Fruit fly (Drosophila melanogaster) whole organism, embryonic: ENCODE results near the gene Nt5b.

Experiments
- Adf1 ChIP-seq: fragments of 200-800 bp; sonication (Bioruptor generic); IDR thresholded peaks from 2 replicates; pipeline ENCODE4 v1.3.6; 2022; ENCODE audit warnings: missing biosample characterization, missing genetic modification characterization
- CG10321 ChIP-seq: fragments of 200-800 bp; sonication (Bioruptor generic); IDR thresholded peaks from 2 replicates; pipeline ENCODE4 v1.3.6; 2022; ENCODE audit warnings: missing biosample characterization, missing genetic modification characterization
- CG10565 ChIP-seq: fragments of 200-800 bp; sonication (Bioruptor generic); optimal IDR thresholded peaks from 3 replicates; lab custom pipeline; 2016; ENCODE audit warnings: missing biosample characterization, mild to moderate bottlenecking, missing genetic modification characterization
- CG12769 ChIP-seq: fragments of 200-800 bp; sonication (Bioruptor generic); optimal IDR thresholded peaks from 2 replicates; lab custom pipeline; 2019; ENCODE audit warnings: missing biosample characterization, mild to moderate bottlenecking, missing genetic modification characterization, moderate library complexity
- CG13624 ChIP-seq: fragments of 200-800 bp; sonication (Bioruptor generic); optimal IDR thresholded peaks from 2 replicates; lab custom pipeline; 2016; ENCODE audit warnings: missing biosample characterization, missing genetic modification characterization
- CG14710 ChIP-seq: fragments of 200-800 bp; sonication (Bioruptor generic); optimal IDR thresholded peaks from 3 replicates; lab custom pipeline; 2019; ENCODE audit warnings: missing biosample characterization, mild to moderate bottlenecking, missing genetic modification characterization, moderate library complexity
- CG31441 ChIP-seq: fragments of 200-800 bp; sonication (Bioruptor generic); IDR thresholded peaks from 2 replicates; pipeline ENCODE4 v1.3.6; 2022; ENCODE audit warnings: missing biosample characterization, missing genetic modification characterization
- CG34224 ChIP-seq: fragments of 200-800 bp; sonication (Bioruptor generic); IDR thresholded peaks from 3 replicates; pipeline ENCODE4 v1.3.6; 2022; ENCODE audit warnings: missing biosample characterization, missing genetic modification characterization; ENCODE audit not compliant: partially characterized antibody
- CG34422 ChIP-seq: fragments of 200-800 bp; sonication (Bioruptor generic); IDR thresholded peaks from 3 replicates; pipeline ENCODE4 v1.3.6; 2022; ENCODE audit warnings: missing biosample characterization, missing genetic modification characterization
- CG3726 ChIP-seq: fragments of 200-800 bp; sonication (Bioruptor generic); IDR thresholded peaks from 3 replicates; pipeline ENCODE4, ENCODE4 v1.3.6; 2022; ENCODE audit warnings: missing biosample characterization, missing genetic modification characterization
- CG4404 ChIP-seq: fragments of 200-800 bp; sonication (Bioruptor generic); IDR thresholded peaks from 2 replicates; pipeline ENCODE4 v1.3.6; 2022; ENCODE audit warnings: missing biosample characterization, missing genetic modification characterization
- CG6791 ChIP-seq: fragments of 200-800 bp; sonication (Bioruptor generic); IDR thresholded peaks from 3 replicates; pipeline ENCODE4 v1.3.6; 2022; ENCODE audit warnings: missing biosample characterization, missing genetic modification characterization; ENCODE audit not compliant: partially characterized antibody
- CG7357 ChIP-seq: fragments of 200-800 bp; sonication (Bioruptor generic); IDR thresholded peaks from 3 replicates; pipeline ENCODE4 v1.3.6; 2022; ENCODE audit warnings: missing biosample characterization, missing genetic modification characterization
- CG7928 ChIP-seq: fragments of 200-800 bp; sonication (Bioruptor generic); optimal IDR thresholded peaks from 2 replicates; lab custom pipeline; 2017; ENCODE audit warnings: missing biosample characterization, mild to moderate bottlenecking, missing genetic modification characterization
- CG8281 ChIP-seq: fragments of 200-800 bp; sonication (Bioruptor generic); optimal IDR thresholded peaks from 2 replicates; lab custom pipeline; 2018; ENCODE audit warnings: missing biosample characterization, mild to moderate bottlenecking, missing genetic modification characterization, moderate library complexity
- Chrac-16 ChIP-seq: fragments of 200-800 bp; sonication (Bioruptor generic); optimal IDR thresholded peaks from 3 replicates; lab custom pipeline; 2016; ENCODE audit warnings: missing biosample characterization, missing genetic modification characterization
- CoRest ChIP-seq: fragments of 200-800 bp; sonication (Bioruptor generic); optimal IDR thresholded peaks from 3 replicates; lab custom pipeline; 2018; ENCODE audit warnings: missing biosample characterization, mild to moderate bottlenecking, missing genetic modification characterization, moderate library complexity
- Dbx ChIP-seq: fragments of 200-800 bp; sonication (Bioruptor generic); IDR thresholded peaks from 3 replicates; pipeline ENCODE4 v1.3.6; 2022; ENCODE audit warnings: missing biosample characterization, missing genetic modification characterization
- Dref ChIP-seq: fragments of 200-800 bp; sonication (Bioruptor generic); IDR thresholded peaks from 2 replicates; pipeline ENCODE4 v1.3.6; 2022; ENCODE audit warnings: missing biosample characterization, missing genetic modification characterization
- Fer3 ChIP-seq: fragments of 200-800 bp; sonication (Bioruptor generic); optimal IDR thresholded peaks from 2 replicates; lab custom pipeline; 2018; ENCODE audit warnings: missing biosample characterization, mild to moderate bottlenecking, missing genetic modification characterization, moderate library complexity
- GATAe ChIP-seq: fragments of 200-800 bp; sonication (Bioruptor generic); conservative IDR thresholded peaks from 2 replicates; pipeline ENCODE4 v1.3.6; 2022; ENCODE audit warnings: missing biosample characterization, missing genetic modification characterization
- H15 ChIP-seq: fragments of 200-800 bp; sonication (Bioruptor generic); IDR thresholded peaks from 3 replicates; pipeline ENCODE4 v1.3.6; 2022; ENCODE audit warnings: missing biosample characterization, missing genetic modification characterization
- Jarid2 ChIP-seq: fragments of 200-800 bp; sonication (Bioruptor generic); optimal IDR thresholded peaks from 3 replicates; lab custom pipeline; 2017; ENCODE audit warnings: mild to moderate bottlenecking, missing biosample characterization, missing genetic modification reagents, missing genetic modification characterization
- Mad ChIP-seq: fragments of 200-800 bp; sonication (Bioruptor generic); optimal IDR thresholded peaks from 2 replicates; lab custom pipeline; 2016; ENCODE audit warnings: missing biosample characterization, missing genetic modification characterization
- NFAT ChIP-seq: fragments of 200-800 bp; sonication (Bioruptor generic); IDR thresholded peaks from 2 replicates; pipeline ENCODE4 v1.3.6; 2022; ENCODE audit warnings: missing biosample characterization, missing genetic modification characterization
- Nf-YB ChIP-seq: fragments of 200-800 bp; sonication (Bioruptor generic); optimal IDR thresholded peaks from 3 replicates; lab custom pipeline; 2019; ENCODE audit warnings: missing biosample characterization, mild to moderate bottlenecking, missing genetic modification characterization, moderate library complexity
- Oaz ChIP-seq: fragments of 200-800 bp; sonication (Bioruptor generic); IDR thresholded peaks from 2 replicates; pipeline ENCODE4 v1.3.6; 2022; ENCODE audit warnings: missing biosample characterization, missing genetic modification characterization
- Oli ChIP-seq: fragments of 200-800 bp; sonication (Bioruptor generic); optimal IDR thresholded peaks from 2 replicates; lab custom pipeline; 2018; ENCODE audit warnings: missing biosample characterization, mild to moderate bottlenecking, missing genetic modification characterization, moderate library complexity
- PHDP ChIP-seq: fragments of 200-800 bp; sonication (Bioruptor generic); optimal IDR thresholded peaks from 3 replicates; lab custom pipeline; 2018; ENCODE audit warnings: missing biosample characterization, mild to moderate bottlenecking, missing genetic modification characterization, moderate library complexity
- Ptx1 ChIP-seq: fragments of 200-800 bp; sonication (Bioruptor generic); IDR thresholded peaks from 2 replicates; pipeline ENCODE4 v1.3.6; 2022; ENCODE audit warnings: missing biosample characterization, missing genetic modification characterization
- ac ChIP-seq: fragments of 200-800 bp; sonication (Bioruptor generic); optimal IDR thresholded peaks from 3 replicates; lab custom pipeline; 2017; ENCODE audit warnings: missing biosample characterization, mild to moderate bottlenecking, missing genetic modification characterization
- ap ChIP-seq: fragments of 200-800 bp; sonication (Bioruptor generic); IDR thresholded peaks from 2 replicates; pipeline ENCODE4 v1.3.6; 2022; ENCODE audit warnings: missing biosample characterization, missing genetic modification characterization
- ato ChIP-seq: fragments of 200-800 bp; sonication (Bioruptor generic); IDR thresholded peaks from 2 replicates; pipeline ENCODE4 v1.3.6; 2022; ENCODE audit warnings: missing biosample characterization, missing genetic modification characterization; ENCODE audit not compliant: partially characterized antibody
- croc ChIP-seq: fragments of 200-800 bp; sonication (Bioruptor generic); conservative IDR thresholded peaks from 3 replicates; pipeline ENCODE4 v1.3.6; 2022; ENCODE audit warnings: missing biosample characterization, missing genetic modification characterization
- crp ChIP-seq, 2 experiments: fragments of 200-800 bp; sonication (Bioruptor generic); optimal IDR thresholded peaks; 2 replicates in 1 of 2; 3 replicates in 1 of 2; lab custom pipeline; 2017; ENCODE audit warnings: missing biosample characterization in 2 of 2, missing genetic modification characterization in 2 of 2, mild to moderate bottlenecking in 1 of 2, moderate library complexity in 1 of 2
- cwo ChIP-seq: fragments of 200-800 bp; sonication (Bioruptor generic); optimal IDR thresholded peaks from 3 replicates; lab custom pipeline; 2017; ENCODE audit warnings: missing biosample characterization, missing genetic modification characterization, mild to moderate bottlenecking, moderate library complexity, missing genetic modification reagents
- her ChIP-seq: fragments of 200-800 bp; sonication (Bioruptor generic); optimal IDR thresholded peaks from 2 replicates; lab custom pipeline; 2016; ENCODE audit warnings: missing biosample characterization, missing genetic modification characterization
- hkb ChIP-seq, 2 experiments: fragments of 200-800 bp in 1 of 2; fragments of >200 bp in 1 of 2; sonication (Bioruptor generic) in 1 of 2; IDR thresholded peaks in 1 of 2; optimal IDR thresholded peaks in 1 of 2; 2 replicates each; pipeline versions ENCODE4 v1.3.6 to Lab custom; 2017 to 2022; ENCODE audit warnings: missing biosample characterization in 1 of 2, missing genetic modification characterization in 1 of 2
- lab ChIP-seq: fragments of 200-800 bp; sonication (Bioruptor generic); optimal IDR thresholded peaks from 3 replicates; lab custom pipeline; 2017; ENCODE audit warnings: missing biosample characterization, missing genetic modification characterization, mild to moderate bottlenecking, moderate library complexity, missing genetic modification reagents
- onecut ChIP-seq: fragments of 200-800 bp; sonication (Bioruptor generic); IDR thresholded peaks from 2 replicates; pipeline ENCODE4 v1.3.6; 2022; ENCODE audit warnings: missing biosample characterization, missing genetic modification characterization
- phol ChIP-seq: fragments of 200-800 bp; sonication (Bioruptor generic); optimal IDR thresholded peaks from 3 replicates; lab custom pipeline; 2018; ENCODE audit warnings: missing biosample characterization, mild to moderate bottlenecking, missing genetic modification characterization, moderate library complexity
- pum ChIP-seq: fragments of 200-800 bp; sonication (Bioruptor generic); optimal IDR thresholded peaks from 2 replicates; lab custom pipeline; 2016; ENCODE audit warnings: missing biosample characterization, missing genetic modification characterization
- row ChIP-seq: fragments of 200-800 bp; sonication (Bioruptor generic); IDR thresholded peaks from 3 replicates; pipeline ENCODE4 v1.3.6; 2022; ENCODE audit warnings: missing biosample characterization, missing genetic modification characterization
- sim ChIP-seq: fragments of 200-800 bp; sonication (Bioruptor generic); IDR thresholded peaks from 2 replicates; pipeline ENCODE4 v1.3.6; 2022; ENCODE audit warnings: missing biosample characterization, missing genetic modification characterization
- slbo ChIP-seq: fragments of 200-800 bp; sonication (Bioruptor generic); IDR thresholded peaks from 2 replicates; pipeline ENCODE4 v1.3.6; 2022; ENCODE audit warnings: missing biosample characterization, missing genetic modification characterization
- ssp ChIP-seq: fragments of 200-800 bp; sonication (Bioruptor generic); IDR thresholded peaks from 2 replicates; pipeline ENCODE4 v1.3.6; 2022; ENCODE audit warnings: missing biosample characterization, missing genetic modification characterization
- tgo ChIP-seq: fragments of 200-800 bp; sonication (Bioruptor generic); IDR thresholded peaks from 3 replicates; pipeline ENCODE4 v1.3.6; 2022; ENCODE audit warnings: missing biosample characterization, missing genetic modification characterization
- tna ChIP-seq: fragments of 200-800 bp; sonication (Bioruptor generic); IDR thresholded peaks from 2 replicates; pipeline ENCODE4 v1.3.6; 2022; ENCODE audit warnings: missing biosample characterization, missing genetic modification characterization; ENCODE audit not compliant: partially characterized antibody

Nt5b gene

DNA sequence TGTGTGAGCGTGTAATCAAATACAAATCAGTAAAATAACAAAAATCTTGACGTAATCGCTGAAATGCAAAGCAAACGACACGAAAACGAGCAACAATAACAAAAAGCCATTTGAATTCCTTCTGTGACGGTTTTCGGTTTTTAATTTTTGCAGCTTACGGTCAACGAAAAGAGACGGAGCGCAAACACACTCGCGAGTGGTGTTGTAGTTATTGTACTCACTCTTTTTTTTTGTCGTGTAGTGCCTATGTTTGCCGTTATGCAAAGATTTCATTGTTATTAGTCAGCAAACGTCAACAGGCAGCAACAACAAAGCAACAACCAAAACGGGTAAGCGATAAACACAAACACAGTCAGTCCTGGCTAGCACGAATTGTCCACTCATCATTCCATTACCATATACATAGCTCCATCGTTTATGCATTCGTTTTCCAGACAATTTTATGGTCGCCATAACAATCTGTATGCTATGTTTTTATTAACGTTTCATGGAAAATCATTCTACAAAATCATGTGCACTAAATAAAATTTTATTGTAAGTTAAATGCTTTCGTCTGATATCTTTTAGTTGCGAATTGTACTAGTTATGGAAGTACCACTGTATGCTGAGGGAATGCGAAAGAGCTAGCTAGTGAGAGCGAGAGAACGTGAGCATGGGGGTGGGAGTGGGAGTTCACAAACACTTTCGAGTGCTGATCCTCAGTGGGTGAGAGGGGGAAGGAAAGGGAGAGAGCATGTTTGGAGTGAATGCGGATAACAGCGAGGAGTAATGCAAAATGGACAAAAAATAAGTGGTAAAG, 42.9 kb downstream of the Nt5b start (continued):
- peak; percentile 86 for TF ChIP-seq Fer3
- TF ChIP-seq ac (GFP tag; lab: Kevin White, UChicago), result no peak
- TF ChIP-seq Mad (GFP tag; lab: Kevin White, UChicago), result peak; percentile 21
- TF ChIP-seq CG6791 (GFP tag; lab: Robert Waterston, UW), result no peak
- TF ChIP-seq phol (tag; lab: Kevin White, UChicago), result peak; percentile 65
- no peak for TF ChIP-seq Dref (GFP tag; lab: Robert Waterston, UW)
- peak; percentile 38 for TF ChIP-seq CG34422 (GFP tag; lab: Robert Waterston, UW)
- peak; percentile 95 for TF ChIP-seq row (GFP tag; lab: Robert Waterston, UW)
- peak; percentile 83 for TF ChIP-seq tgo
- TF ChIP-seq CG4404 (GFP tag; lab: Robert Waterston, UW), result peak; percentile 73
- TF ChIP-seq CG13624 (GFP tag; lab: Kevin White, UChicago), result peak; percentile 68
- peak; percentile 22 for TF ChIP-seq CG7928 (GFP tag; lab: Kevin White, UChicago)
- peak; percentile 52; the same call in 1 of the 2 replicates for TF ChIP-seq Adf1 (GFP tag; lab: Robert Waterston, UW)
- TF ChIP-seq CG8281, result peak; percentile 54
- TF ChIP-seq GATAe (GFP tag; lab: Robert Waterston, UW), result no peak
- TF ChIP-seq Nf-YB (GFP tag; lab: Kevin White, UChicago), result no peak
- peak; percentile 75 for TF ChIP-seq Ptx1
- peak; percentile 69 for TF ChIP-seq Oli (tag; lab: Kevin White, UChicago)
- TF ChIP-seq ato, result no peak
- peak; percentile 51; the same call in 2 of the 3 replicates for TF ChIP-seq H15 (GFP tag; lab: Robert Waterston, UW)
- TF ChIP-seq CG14710 (tag; lab: Kevin White, UChicago), result peak; percentile 10
- TF ChIP-seq CG34224 (GFP tag; lab: Robert Waterston, UW), result no peak
- peak; percentile 87 for TF ChIP-seq CoRest (tag; lab: Kevin White, UChicago)
- TF ChIP-seq crp (GFP tag; optimal IDR thresholded peaks at IDR 0.05; lab: Kevin White, UChicago), result no peak
- TF ChIP-seq croc, result peak; percentile 39; the same call in 1 of the 3 replicates
- TF ChIP-seq her (GFP tag; lab: Kevin White, UChicago), result peak; percentile 44
- no peak for TF ChIP-seq Jarid2 (GFP tag; lab: Kevin White, UChicago)
- no peak for TF ChIP-seq CG3726 (GFP tag; lab: Robert Waterston, UW)
- peak; percentile 45 for TF ChIP-seq pum (GFP tag; lab: Kevin White, UChicago)
- no peak for TF ChIP-seq tna (GFP tag; lab: Robert Waterston, UW)
- peak; percentile 31 for TF ChIP-seq Chrac-16
- peak; percentile 56; the same call in 1 of the 2 replicates for TF ChIP-seq CG10321 (GFP tag; lab: Robert Waterston, UW)
- TF ChIP-seq CG10565 (GFP tag; lab: Kevin White, UChicago), result no peak
- TF ChIP-seq NFAT (GFP tag; lab: Robert Waterston, UW), result peak; percentile 42; the same call in 1 of the 2 replicates
- TF ChIP-seq Dbx (GFP tag; lab: Robert Waterston, UW), result peak; percentile 78
- peak; percentile 52 for TF ChIP-seq onecut (GFP tag; lab: Robert Waterston, UW)
- TF ChIP-seq hkb (optimal IDR thresholded peaks at IDR 0.05; lab: Kevin White, UChicago), result no peak
- peak; percentile 68 for TF ChIP-seq hkb (GFP tag; IDR thresholded peaks at IDR 0.05; lab: Robert Waterston, UW)
- peak; percentile 88 for TF ChIP-seq slbo (GFP tag; lab: Robert Waterston, UW)
- TF ChIP-seq CG31441, result no peak
- TF ChIP-seq sim (GFP tag; lab: Robert Waterston, UW), result no peak
- TF ChIP-seq cwo (GFP tag; lab: Kevin White, UChicago), result peak; percentile 68
- TF ChIP-seq lab (GFP tag; lab: Kevin White, UChicago), result peak; percentile 89
- 0 out of 2 replicates have a peak, but pooled peaks have one; percentile 39 for TF ChIP-seq ssp
- TF ChIP-seq CG12769 (tag; lab: Kevin White, UChicago), result peak; percentile 92
- peak; percentile 85 for TF ChIP-seq PHDP
- TF ChIP-seq Oaz (GFP tag; lab: Robert Waterston, UW), result peak; percentile 43; the same call in 1 of the 2 replicates
- peak; percentile 72 for TF ChIP-seq CG7357
- TF ChIP-seq ap (GFP tag; lab: Robert Waterston, UW), result peak; percentile 41
